Worm (Caenorhabditis elegans) whole organism, L4 larva: ENCODE results near the gene F41G3.10.
"Not testable (repeated sequence)": the region's sequence is repeated elsewhere in the genome, so short reads cannot be mapped to it uniquely, and the experiment has no call there.

Source experiments
- ama-1 ChIP-seq: fragments of 150-350 bp; optimal IDR thresholded peaks from 2 replicates; lab custom pipeline; 2014; ENCODE audit warnings: inconsistent platforms, mixed read lengths
- lir-3 ChIP-seq: sonication (generic microtip); optimal IDR thresholded peaks from 2 replicates; lab custom pipeline; 2016; ENCODE audit warnings: mild to moderate bottlenecking, missing genetic modification characterization, missing compliant biosample characterization
- lsy-2 ChIP-seq, 2 experiments: fragments of 150-350 bp in 1 of 2; sonication (generic microtip) in 1 of 2; optimal IDR thresholded peaks; 2 replicates each; lab custom pipeline; 2014 to 2017; ENCODE audit warnings: missing biosample characterization in 2 of 2, missing genetic modification characterization in 2 of 2
- mes-2 ChIP-seq: sonication (generic microtip); optimal IDR thresholded peaks from 2 replicates; lab custom pipeline; 2016; ENCODE audit warnings: missing genotype, mild to moderate bottlenecking, missing genetic modification characterization, missing compliant biosample characterization; ENCODE audit not compliant: poor library complexity, severe bottlenecking
- nhr-10 ChIP-seq: fragments of 150-350 bp; optimal IDR thresholded peaks from 2 replicates; lab custom pipeline; 2014; ENCODE audit warnings: missing biosample characterization, missing genetic modification characterization
- nhr-237 ChIP-seq: sonication (generic microtip); optimal IDR thresholded peaks from 2 replicates; lab custom pipeline; 2017; ENCODE audit warnings: missing biosample characterization, missing genetic modification characterization
- zag-1 ChIP-seq: fragments of 150-350 bp; optimal IDR thresholded peaks from 2 replicates; lab custom pipeline; 2014; ENCODE audit warnings: missing biosample characterization, missing genetic modification characterization
- ztf-11 ChIP-seq: fragments of 150-350 bp; optimal IDR thresholded peaks from 2 replicates; lab custom pipeline; 2014; ENCODE audit warnings: missing biosample characterization, missing genetic modification characterization

DNA sequence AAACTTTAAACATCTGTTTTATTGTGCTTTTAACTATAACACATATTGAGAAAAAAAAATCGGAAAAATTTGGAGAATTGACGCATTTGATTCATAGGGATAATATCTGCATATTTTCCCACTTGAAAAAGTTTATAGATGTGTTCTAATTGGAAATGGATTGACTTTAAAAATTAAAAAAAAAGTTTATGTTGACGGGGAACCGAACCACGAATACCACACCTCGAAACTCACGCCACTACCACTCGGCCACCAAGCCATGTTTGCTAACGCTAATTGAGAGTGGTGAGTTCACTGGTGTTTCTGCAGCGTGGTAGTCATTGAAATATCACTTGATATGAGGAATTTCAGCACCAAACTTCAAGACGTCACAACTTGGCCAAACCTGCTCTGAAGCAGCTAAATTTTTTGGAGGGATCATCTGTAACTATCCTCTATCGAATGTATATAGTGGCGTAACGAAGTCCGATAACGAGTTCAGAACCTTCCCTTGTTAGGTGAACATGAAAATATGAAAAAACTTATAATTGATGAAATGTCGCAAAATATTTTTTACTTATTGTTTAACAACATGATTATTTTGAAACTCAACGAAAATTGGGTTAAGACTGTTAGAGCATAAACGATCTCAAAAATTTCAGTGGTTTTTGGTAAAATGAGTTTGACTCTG is 48.6 kb upstream of the F41G3.10 start:
- TF ChIP-seq ztf-11 (tag; lab: Kevin White, UChicago); mes-2 (tag; lab: Kevin White, UChicago); nhr-237 (tag; lab: Kevin White, UChicago); nhr-10; lsy-2 (tag; optimal IDR thresholded peaks at IDR 0.05; lab: Kevin White, UChicago); lir-3 (tag; lab: Kevin White, UChicago); ama-1 (lab: Kevin White, UChicago); zag-1 (tag; lab: Kevin White, UChicago): not testable (repeated sequence)
